Worm (Caenorhabditis elegans) whole organism, mixed stage, embryonic: ENCODE measurements around the gene F11A5.16.

Source experiments
- M03D4.4 ChIP-seq: sonication (generic microtip); optimal IDR thresholded peaks from 2 replicates; lab custom pipeline; 2017; ENCODE audit warnings: mild to moderate bottlenecking, missing genetic modification characterization, missing compliant biosample characterization
- bed-3 ChIP-seq: fragments of 200-800 bp; sonication (Bioruptor generic); optimal IDR thresholded peaks from 3 replicates; lab custom pipeline; 2018; ENCODE audit warnings: mild to moderate bottlenecking, missing genetic modification characterization, moderate library complexity, missing compliant biosample characterization
- blmp-1 ChIP-seq: fragments of 150-350 bp; optimal IDR thresholded peaks from 2 replicates; lab custom pipeline; 2014; ENCODE audit warnings: missing biosample characterization, missing genetic modification characterization
- ceh-39 ChIP-seq: fragments of 150-350 bp; optimal IDR thresholded peaks from 2 replicates; lab custom pipeline; 2014; ENCODE audit warnings: missing biosample characterization, missing genetic modification characterization
- ceh-43 ChIP-seq: fragments of 200-800 bp; sonication (Bioruptor generic); optimal IDR thresholded peaks from 2 replicates; lab custom pipeline; 2018; ENCODE audit warnings: mild to moderate bottlenecking, missing genetic modification characterization, moderate library complexity, missing compliant biosample characterization
- ces-1 ChIP-seq: fragments of 150-350 bp; optimal IDR thresholded peaks from 2 replicates; lab custom pipeline; 2014; ENCODE audit warnings: missing biosample characterization, missing genetic modification reagents, missing genetic modification characterization
- cnd-1 ChIP-seq: fragments of 200-800 bp; sonication (Bioruptor generic); optimal IDR thresholded peaks from 2 replicates; lab custom pipeline; 2018; ENCODE audit warnings: mild to moderate bottlenecking, missing genetic modification characterization, missing compliant biosample characterization
- drap-1 ChIP-seq: fragments of 200-800 bp; sonication (Bioruptor generic); optimal IDR thresholded peaks from 3 replicates; lab custom pipeline; 2018; ENCODE audit warnings: mild to moderate bottlenecking, missing genetic modification characterization, missing compliant biosample characterization
- elt-1 ChIP-seq: sonication (generic microtip); optimal IDR thresholded peaks from 2 replicates; lab custom pipeline; 2017; ENCODE audit warnings: missing genetic modification characterization, mild to moderate bottlenecking, missing compliant biosample characterization, antibody characterized with exemption, moderate library complexity, borderline replicate concordance; ENCODE audit not compliant: insufficient read depth
- elt-3 ChIP-seq: fragments of 150-350 bp; optimal IDR thresholded peaks from 2 replicates; lab custom pipeline; 2014; ENCODE audit warnings: missing biosample characterization, missing genetic modification characterization
- hlh-1 ChIP-seq: fragments of 150-350 bp; optimal IDR thresholded peaks from 2 replicates; lab custom pipeline; 2014; ENCODE audit warnings: missing biosample characterization, missing genetic modification reagents, missing genetic modification characterization
- lin-13 ChIP-seq: fragments of 150-350 bp; optimal IDR thresholded peaks from 2 replicates; lab custom pipeline; 2014; ENCODE audit warnings: missing biosample characterization, missing genetic modification characterization
- lsy-2 ChIP-seq: fragments of 150-350 bp; optimal IDR thresholded peaks from 2 replicates; lab custom pipeline; 2014; ENCODE audit warnings: missing biosample characterization, missing genetic modification characterization
- mep-1 ChIP-seq: fragments of 150-350 bp; optimal IDR thresholded peaks from 2 replicates; lab custom pipeline; 2017; ENCODE audit warnings: missing biosample characterization, missing genetic modification reagents, missing genetic modification characterization, inconsistent platforms
- mls-2 ChIP-seq: sonication (generic microtip); optimal IDR thresholded peaks from 2 replicates; lab custom pipeline; 2016; ENCODE audit warnings: mild to moderate bottlenecking, missing genetic modification characterization, moderate library complexity, missing compliant biosample characterization
- nhr-2 ChIP-seq: fragments of 150-350 bp; optimal IDR thresholded peaks from 2 replicates; lab custom pipeline; 2014; ENCODE audit warnings: missing biosample characterization, missing genetic modification characterization
- nhr-237 ChIP-seq: fragments of 150-350 bp; optimal IDR thresholded peaks from 2 replicates; lab custom pipeline; 2014; ENCODE audit warnings: missing biosample characterization, missing genetic modification characterization
- nhr-28 ChIP-seq: fragments of 150-350 bp; optimal IDR thresholded peaks from 2 replicates; lab custom pipeline; 2014; ENCODE audit warnings: missing biosample characterization, missing genetic modification characterization
- nhr-76 ChIP-seq: sonication (generic microtip); optimal IDR thresholded peaks from 2 replicates; lab custom pipeline; 2017; ENCODE audit warnings: missing biosample characterization, missing genetic modification characterization
- snpc-4 ChIP-seq: fragments of 150-350 bp; optimal IDR thresholded peaks from 2 replicates; lab custom pipeline; 2014; ENCODE audit warnings: missing biosample characterization, missing genetic modification characterization
- sptf-1 ChIP-seq: sonication (generic microtip); optimal IDR thresholded peaks from 2 replicates; lab custom pipeline; 2017; ENCODE audit warnings: mild to moderate bottlenecking, missing genetic modification characterization, moderate library complexity, missing compliant biosample characterization
- unc-120 ChIP-seq: sonication (generic microtip); optimal IDR thresholded peaks from 2 replicates; lab custom pipeline; 2017; ENCODE audit warnings: missing genetic modification characterization, missing compliant biosample characterization; ENCODE audit not compliant: poor library complexity, severe bottlenecking
- unc-39 ChIP-seq: fragments of 150-350 bp; optimal IDR thresholded peaks from 2 replicates; lab custom pipeline; 2014; ENCODE audit warnings: missing biosample characterization, missing genetic modification characterization
- unc-62 ChIP-seq: fragments of 150-350 bp; optimal IDR thresholded peaks from 2 replicates; lab custom pipeline; 2014; ENCODE audit warnings: missing biosample characterization, missing genetic modification reagents, missing genetic modification characterization
- zip-8 ChIP-seq: fragments of 150-350 bp; optimal IDR thresholded peaks from 2 replicates; lab custom pipeline; 2014; ENCODE audit warnings: missing biosample characterization, missing genetic modification characterization
- ztf-11 ChIP-seq: fragments of 150-350 bp; optimal IDR thresholded peaks from 2 replicates; lab custom pipeline; 2014; ENCODE audit warnings: missing biosample characterization, missing genetic modification characterization

F11A5.16 gene

DNA sequence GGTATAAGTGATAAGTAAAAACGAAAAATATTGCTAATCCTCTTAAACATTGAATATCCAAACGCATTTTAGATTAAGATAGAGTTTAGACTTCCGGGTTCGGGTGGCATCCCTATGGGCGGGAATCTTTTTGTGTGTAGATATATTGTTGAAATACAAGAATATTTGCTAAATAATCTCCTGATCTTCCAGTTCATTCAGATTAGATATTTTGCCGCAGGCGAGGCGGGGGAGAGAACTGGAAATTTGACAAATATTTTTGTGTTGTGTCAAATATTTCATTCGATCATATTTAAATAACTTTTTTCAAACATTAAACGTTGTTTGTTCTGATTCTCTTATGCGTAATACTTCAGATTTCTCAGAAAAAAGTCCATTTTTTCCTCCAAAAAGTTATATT lies 915 bp upstream of the F11A5.16 start, which contains the start of gene oac-15:
oac-15 (minus strand) TSS at position 101 of the 400 bp plus-strand sequence.
- no peak for TF ChIP-seq mls-2 (tag; lab: Kevin White, UChicago)
- no peak for TF ChIP-seq lsy-2 (tag; lab: Kevin White, UChicago)
- no peak for TF ChIP-seq elt-1 (tag; lab: Kevin White, UChicago)
- TF ChIP-seq sptf-1 (tag; lab: Kevin White, UChicago), result no peak

DNA sequence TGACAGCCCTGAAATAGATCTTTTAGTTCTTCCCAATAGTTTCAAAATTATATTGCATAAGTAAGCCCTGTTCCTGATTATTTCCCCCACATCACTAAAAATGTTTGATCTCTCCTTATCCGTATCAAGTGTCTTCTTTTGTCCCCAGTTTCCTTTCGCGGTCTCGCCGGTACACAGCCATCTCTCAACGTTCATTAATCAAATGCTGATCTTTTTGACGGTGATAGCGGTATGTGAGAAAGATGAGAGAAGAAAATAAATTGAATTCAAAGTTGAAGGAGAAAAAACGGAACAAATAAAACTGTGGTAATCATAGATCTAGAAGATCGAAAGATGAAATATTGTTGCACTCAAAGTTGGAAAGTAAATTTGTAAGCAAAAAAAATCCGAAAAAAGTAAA lies 961 bp downstream of the F11A5.16 start:
- TF ChIP-seq elt-3 (tag; lab: Kevin White, UChicago) (no peak), nhr-2 (tag; lab: Kevin White, UChicago) (no peak), nhr-76 (tag; lab: Kevin White, UChicago) (no peak)

DNA sequence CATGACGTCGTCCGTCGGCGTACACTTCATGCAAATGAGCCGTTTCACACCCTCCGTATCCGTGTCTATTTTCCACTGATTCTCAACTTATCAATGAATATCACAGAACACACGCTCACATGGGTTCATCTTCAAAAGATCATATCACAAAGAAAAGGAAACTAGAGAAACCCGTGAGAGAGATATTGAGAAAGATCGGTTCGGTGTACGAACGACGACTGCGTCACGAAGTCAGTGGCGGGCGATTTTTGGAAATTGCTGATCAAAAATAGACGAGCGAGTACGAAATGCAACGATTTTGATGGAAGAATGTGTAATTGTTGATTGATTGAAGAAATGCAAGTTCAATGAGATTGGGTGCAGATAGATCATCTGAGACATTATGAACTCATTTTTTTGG lies 2.6 kb downstream of the F11A5.16 start:
- TF ChIP-seq ces-1 (GFP tag; lab: Kevin White, UChicago) (no peak), elt-1 (tag; lab: Kevin White, UChicago) (no peak), snpc-4 (no peak), blmp-1 (tag; lab: Kevin White, UChicago) (no peak), mls-2 (tag; lab: Kevin White, UChicago) (no peak), mep-1 (tag; lab: Kevin White, UChicago) (no peak), M03D4.4 (tag; lab: Kevin White, UChicago) (no peak), ztf-11 (tag; lab: Kevin White, UChicago) (no peak), sptf-1 (tag; lab: Kevin White, UChicago) (no peak), unc-120 (tag; lab: Kevin White, UChicago) (no peak), ceh-43 (GFP tag; lab: Kevin White, UChicago) (no peak), unc-62 (no peak), nhr-28 (tag; lab: Kevin White, UChicago) (no peak), cnd-1 (tag; lab: Kevin White, UChicago) (no peak), zip-8 (tag; lab: Kevin White, UChicago) (no peak), nhr-2 (tag; lab: Kevin White, UChicago) (no peak)
- TF ChIP-seq, all 35 proteins: peak for 0

DNA sequence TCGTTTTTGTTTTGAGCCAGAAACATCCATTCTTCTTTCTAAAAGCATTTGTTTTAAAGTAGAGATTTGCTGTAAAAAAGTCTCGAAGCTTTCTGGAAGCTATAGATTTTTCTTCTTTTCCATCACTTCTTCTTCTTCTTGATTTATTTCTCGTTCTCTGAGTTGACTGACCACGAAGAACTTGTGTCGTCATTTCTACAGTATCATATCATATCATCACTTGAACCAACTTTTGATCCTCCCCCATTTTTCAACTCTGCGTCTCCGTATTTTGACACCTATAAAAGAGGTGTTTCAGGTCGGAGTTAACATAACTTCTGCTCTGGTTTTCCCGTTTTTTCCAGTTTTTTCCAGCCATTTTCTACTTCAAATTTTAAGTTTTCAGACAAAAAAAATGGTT lies 3.8 kb downstream of the F11A5.16 start, which contains the start of gene F11A5.9:
F11A5.9 (plus strand) TSS at position 386 of the 400 bp plus-strand sequence.
- TF ChIP-seq mep-1 (tag; lab: Kevin White, UChicago), result no peak
- TF ChIP-seq nhr-28 (tag; lab: Kevin White, UChicago), result no peak
- no peak for TF ChIP-seq ztf-11 (tag; lab: Kevin White, UChicago)
- TF ChIP-seq blmp-1 (tag; lab: Kevin White, UChicago), result no peak
- no peak for TF ChIP-seq bed-3 (GFP tag; lab: Kevin White, UChicago)

DNA sequence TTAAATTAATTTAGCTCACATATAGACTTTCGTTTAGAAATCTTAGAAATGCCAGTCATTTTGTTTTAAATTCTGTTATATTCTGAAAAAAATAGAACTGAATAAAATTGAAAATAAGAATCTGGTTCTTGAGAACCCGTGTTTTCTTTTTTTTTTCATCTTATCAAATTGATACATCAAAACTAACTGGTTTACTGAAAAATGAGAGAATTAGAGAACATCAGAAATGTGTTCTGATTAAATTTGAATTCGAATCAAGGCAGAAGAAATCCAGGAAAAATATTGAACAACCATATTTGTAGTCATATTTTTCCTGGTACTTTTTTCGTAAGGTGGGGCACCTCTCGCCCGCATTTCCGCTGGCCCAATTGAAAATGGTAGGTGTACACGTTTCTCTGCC lies 7.8 kb downstream of the F11A5.16 start, which contains the start of gene F11A5.15:
F11A5.15 (minus strand) TSS at position 101 of the 400 bp plus-strand sequence.
- TF ChIP-seq nhr-237 (no peak), hlh-1 (tag; lab: Kevin White, UChicago) (no peak), nhr-76 (tag; lab: Kevin White, UChicago) (no peak), sptf-1 (tag; lab: Kevin White, UChicago) (no peak), drap-1 (GFP tag; lab: Kevin White, UChicago) (no peak), lsy-2 (tag; lab: Kevin White, UChicago) (no peak)

DNA sequence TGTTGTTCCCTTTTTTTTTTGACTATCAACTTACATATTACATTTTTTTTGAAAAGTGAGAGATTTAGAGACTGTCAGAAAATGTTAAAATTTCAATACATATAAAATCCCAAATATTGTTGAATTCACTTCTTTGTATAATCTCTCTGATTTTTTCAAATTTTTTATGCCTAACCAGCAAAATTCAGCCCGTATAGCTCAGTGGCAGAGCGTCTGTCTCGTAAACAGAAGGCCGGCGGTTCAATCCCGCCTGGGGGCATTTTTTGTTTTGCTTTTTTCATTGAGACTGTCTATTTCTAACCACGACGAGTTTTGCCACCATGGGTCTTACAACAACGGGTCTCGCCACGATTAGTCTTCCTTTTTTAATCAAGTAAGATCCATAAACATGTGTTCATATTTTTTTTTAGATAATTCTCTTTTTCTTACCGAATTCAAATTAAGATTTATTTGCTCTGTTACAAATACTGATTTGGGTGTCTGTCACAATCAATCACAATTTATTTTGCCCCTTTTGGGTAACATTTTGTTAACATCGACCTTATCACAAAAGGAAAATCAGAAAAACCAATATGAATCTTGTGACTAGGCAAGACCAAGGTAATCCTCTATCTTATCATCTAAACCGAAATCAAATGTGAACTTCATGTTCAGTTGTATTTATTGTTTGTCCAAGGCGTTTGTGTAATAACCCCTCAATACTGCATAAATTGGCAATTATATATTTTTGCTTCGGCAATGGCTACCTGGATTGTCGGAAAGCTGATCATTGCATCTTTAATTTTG lies 8.4 kb downstream of the F11A5.16 start, which contains the start of gene glc-1:
glc-1 (plus strand) TSS at position 663 of the 786 bp plus-strand sequence.
- no peak for TF ChIP-seq unc-39 (tag; lab: Kevin White, UChicago)
- no peak for TF ChIP-seq sptf-1 (tag; lab: Kevin White, UChicago)
- no peak for TF ChIP-seq lin-13 (tag; lab: Kevin White, UChicago)
- TF ChIP-seq nhr-28 (tag; lab: Kevin White, UChicago), result no peak
- TF ChIP-seq M03D4.4 (tag; lab: Kevin White, UChicago), result no peak
- TF ChIP-seq ceh-39 (tag; lab: Kevin White, UChicago), result no peak
- TF ChIP-seq ceh-43 (GFP tag; lab: Kevin White, UChicago), result no peak
